Worm (Caenorhabditis elegans) whole organism, L4 larva: ENCODE results near the gene ZC190.5.
A peak's percentile ranks its signal among the peaks of the same experiment; 100 is the strongest.

ENCODE experiments used
- F26F4.8 ChIP-seq: fragments of 200-800 bp; sonication (Bioruptor generic); conservative IDR thresholded peaks from 2 replicates; pipeline ENCODE4 v1.3.6; 2022; ENCODE audit warnings: missing genetic modification characterization, missing compliant biosample characterization
- T20F7.1 ChIP-seq: fragments of 200-800 bp; sonication (Bioruptor generic); optimal IDR thresholded peaks from 2 replicates; lab custom pipeline; 2018; ENCODE audit warnings: mild to moderate bottlenecking, missing genetic modification characterization, missing compliant biosample characterization
- Y75B8A.6 ChIP-seq: fragments of 200-800 bp; sonication (Bioruptor generic); IDR thresholded peaks from 2 replicates; pipeline ENCODE4 v1.3.6; 2022; ENCODE audit warnings: missing genetic modification reagents, missing genetic modification characterization, missing compliant biosample characterization
- aha-1 ChIP-seq: fragments of 150-350 bp; peaks from one replicate; lab custom pipeline; 2014; ENCODE audit warnings: missing biosample characterization, missing genetic modification characterization
- aly-2 ChIP-seq: sonication (generic microtip); optimal IDR thresholded peaks from 2 replicates; lab custom pipeline; 2018; ENCODE audit warnings: missing biosample characterization, missing genetic modification characterization
- arid-1 ChIP-seq: fragments of 200-800 bp; sonication (Bioruptor generic); conservative IDR thresholded peaks from 2 replicates; pipeline ENCODE4 v1.3.6; 2022; ENCODE audit warnings: missing genetic modification reagents, missing genetic modification characterization, missing compliant biosample characterization
- ceh-20 ChIP-seq: fragments of 200-800 bp; sonication (Bioruptor generic); IDR thresholded peaks from 2 replicates; pipeline ENCODE4 v1.3.6; 2022; ENCODE audit warnings: missing genetic modification reagents, missing genetic modification characterization, missing compliant biosample characterization
- ceh-44 ChIP-seq: fragments of 200-800 bp; sonication (Bioruptor generic); IDR thresholded peaks from 2 replicates; pipeline ENCODE4 v1.3.6; 2022; ENCODE audit warnings: missing genetic modification reagents, missing genetic modification characterization, missing compliant biosample characterization
- ces-1 ChIP-seq: fragments of 150-350 bp; sonication (generic microtip); optimal IDR thresholded peaks from 4 replicates; lab custom pipeline; 2014; ENCODE audit warnings: missing biosample characterization, missing genetic modification reagents, missing genetic modification characterization
- cey-2 ChIP-seq: sonication (generic microtip); optimal IDR thresholded peaks from 3 replicates; lab custom pipeline; 2017; ENCODE audit warnings: missing genetic modification characterization, mild to moderate bottlenecking, missing compliant biosample characterization, antibody characterized with exemption, borderline replicate concordance; ENCODE audit not compliant: insufficient read depth
- daf-12 ChIP-seq: fragments of 150-350 bp; optimal IDR thresholded peaks from 2 replicates; lab custom pipeline; 2014; ENCODE audit warnings: missing biosample characterization, missing genetic modification reagents, missing genetic modification characterization
- daf-16 ChIP-seq, 3 experiments: sonication (generic microtip); optimal IDR thresholded peaks; 2 replicates each; lab custom pipeline; 2016 to 2017; ENCODE audit warnings: missing genetic modification characterization in 3 of 3, missing genetic modification reagents in 3 of 3, mild to moderate bottlenecking in 2 of 3, missing compliant biosample characterization in 2 of 3, missing biosample characterization in 1 of 3, moderate library complexity in 1 of 3
- dmd-6 ChIP-seq: fragments of 200-800 bp; sonication (Bioruptor generic); IDR thresholded peaks from 2 replicates; pipeline ENCODE4 v1.3.6; 2022; ENCODE audit warnings: missing genetic modification reagents, missing genetic modification characterization, missing compliant biosample characterization
- dmd-8 ChIP-seq: fragments of 200-800 bp; sonication (Bioruptor generic); IDR thresholded peaks from 2 replicates; pipeline ENCODE4 v1.3.6; 2022; ENCODE audit warnings: missing genetic modification characterization, missing compliant biosample characterization
- dpl-1 ChIP-seq: fragments of 150-350 bp; optimal IDR thresholded peaks from 2 replicates; lab custom pipeline; 2014; ENCODE audit warnings: missing biosample characterization, missing genetic modification reagents, missing genetic modification characterization
- duxl-1 ChIP-seq: sonication (generic microtip); optimal IDR thresholded peaks from 2 replicates; lab custom pipeline; 2016; ENCODE audit warnings: mild to moderate bottlenecking, missing genetic modification characterization, moderate library complexity, missing compliant biosample characterization; ENCODE audit not compliant: poor library complexity
- egl-43 ChIP-seq: fragments of 200-800 bp; sonication (Bioruptor generic); IDR thresholded peaks from 2 replicates; pipeline ENCODE4 v1.3.6; 2022; ENCODE audit warnings: missing genetic modification reagents, missing genetic modification characterization, missing compliant biosample characterization
- fkh-10 ChIP-seq: fragments of 150-350 bp; optimal IDR thresholded peaks from 2 replicates; lab custom pipeline; 2014; ENCODE audit warnings: missing biosample characterization, missing genetic modification reagents, missing genetic modification characterization
- hif-1 ChIP-seq, 2 experiments: sonication (generic microtip); optimal IDR thresholded peaks; 2 replicates each; lab custom pipeline; 2016 to 2017; ENCODE audit warnings: missing compliant biosample characterization in 2 of 2, missing genetic modification characterization in 2 of 2, missing genetic modification reagents in 2 of 2, missing genotype in 2 of 2, mild to moderate bottlenecking in 1 of 2
- hlh-11 ChIP-seq: fragments of 200-800 bp; sonication (Bioruptor generic); optimal IDR thresholded peaks from 2 replicates; lab custom pipeline; 2018; ENCODE audit warnings: mild to moderate bottlenecking, missing genetic modification characterization, missing compliant biosample characterization
- jun-1 ChIP-seq: fragments of 150-350 bp; optimal IDR thresholded peaks from 2 replicates; lab custom pipeline; 2014; ENCODE audit warnings: missing biosample characterization, missing genetic modification reagents, missing genetic modification characterization
- lim-7 ChIP-seq: fragments of 200-800 bp; sonication (Bioruptor generic); IDR thresholded peaks from 2 replicates; pipeline ENCODE4 v1.3.6; 2022; ENCODE audit warnings: missing genetic modification characterization, missing compliant biosample characterization
- lin-1 ChIP-seq: fragments of 200-800 bp; sonication (Bioruptor generic); IDR thresholded peaks from 2 replicates; pipeline ENCODE4 v1.3.6; 2022; ENCODE audit warnings: missing genetic modification reagents, missing genetic modification characterization, missing compliant biosample characterization
- lin-15B ChIP-seq: fragments of 150-350 bp; sonication (generic microtip); optimal IDR thresholded peaks from 3 replicates; lab custom pipeline; 2014; ENCODE audit warnings: missing biosample characterization, missing genetic modification characterization
- lir-3 ChIP-seq: sonication (generic microtip); optimal IDR thresholded peaks from 2 replicates; lab custom pipeline; 2016; ENCODE audit warnings: mild to moderate bottlenecking, missing genetic modification characterization, missing compliant biosample characterization
- mdt-29 ChIP-seq: fragments of 200-800 bp; sonication (Bioruptor generic); IDR thresholded peaks from 2 replicates; pipeline ENCODE4 v1.3.6; 2022; ENCODE audit warnings: missing genetic modification reagents, missing genetic modification characterization, missing compliant biosample characterization
- mep-1 ChIP-seq: fragments of 150-350 bp; sonication (generic microtip); optimal IDR thresholded peaks from 3 replicates; lab custom pipeline; 2014; ENCODE audit warnings: missing biosample characterization, missing genetic modification characterization
- mes-2 ChIP-seq: sonication (generic microtip); optimal IDR thresholded peaks from 2 replicates; lab custom pipeline; 2016; ENCODE audit warnings: missing genotype, mild to moderate bottlenecking, missing genetic modification characterization, missing compliant biosample characterization; ENCODE audit not compliant: poor library complexity, severe bottlenecking
- mxl-3 ChIP-seq: fragments of 200-800 bp; sonication (Bioruptor generic); optimal IDR thresholded peaks from 2 replicates; lab custom pipeline; 2018; ENCODE audit warnings: mild to moderate bottlenecking, missing genetic modification characterization, missing compliant biosample characterization
- nhr-237 ChIP-seq: sonication (generic microtip); optimal IDR thresholded peaks from 2 replicates; lab custom pipeline; 2017; ENCODE audit warnings: missing biosample characterization, missing genetic modification characterization
- nhr-25 ChIP-seq: sonication (generic microtip); optimal IDR thresholded peaks from 2 replicates; lab custom pipeline; 2017; ENCODE audit warnings: missing genetic modification characterization, mild to moderate bottlenecking, missing compliant biosample characterization, antibody characterized with exemption, moderate library complexity, borderline replicate concordance; ENCODE audit not compliant: insufficient read depth
- nhr-28 ChIP-seq: fragments of 150-350 bp; optimal IDR thresholded peaks from 2 replicates; lab custom pipeline; 2014; ENCODE audit warnings: missing biosample characterization, missing genetic modification characterization
- nhr-41 ChIP-seq: fragments of 200-800 bp; sonication (Bioruptor generic); IDR thresholded peaks from 2 replicates; pipeline ENCODE4 v1.3.6; 2022; ENCODE audit warnings: missing genetic modification reagents, missing genetic modification characterization, missing compliant biosample characterization
- pqm-1 ChIP-seq: sonication (generic microtip); optimal IDR thresholded peaks from 2 replicates; lab custom pipeline; 2017; ENCODE audit warnings: missing biosample characterization, missing genetic modification characterization
- rbr-2 ChIP-seq: sonication (generic microtip); optimal IDR thresholded peaks from 2 replicates; lab custom pipeline; 2016; ENCODE audit warnings: missing genotype, missing genetic modification characterization, missing compliant biosample characterization
- set-16 ChIP-seq: fragments of 200-800 bp; sonication (Bioruptor generic); IDR thresholded peaks from 2 replicates; pipeline ENCODE4 v1.3.6; 2022; ENCODE audit warnings: missing genetic modification reagents, missing genetic modification characterization, missing compliant biosample characterization
- skn-1 ChIP-seq: fragments of 150-350 bp; optimal IDR thresholded peaks from 2 replicates; lab custom pipeline; 2014; ENCODE audit warnings: missing biosample characterization, missing genetic modification characterization
- tra-1 ChIP-seq: fragments of 200-800 bp; sonication (Bioruptor generic); IDR thresholded peaks from 2 replicates; pipeline ENCODE4 v1.3.6; 2022; ENCODE audit warnings: missing genetic modification reagents, missing genetic modification characterization, missing compliant biosample characterization
- unc-130 ChIP-seq: sonication (generic microtip); optimal IDR thresholded peaks from 2 replicates; lab custom pipeline; 2016; ENCODE audit warnings: missing genetic modification reagents, missing genetic modification characterization, missing compliant biosample characterization
- unc-39 ChIP-seq: sonication (generic microtip); optimal IDR thresholded peaks from 2 replicates; lab custom pipeline; 2017; ENCODE audit warnings: missing biosample characterization, missing genetic modification characterization
- unc-62 ChIP-seq, 3 experiments: fragments of 150-350 bp in 1 of 3; sonication (generic microtip); optimal IDR thresholded peaks in 2 of 3; peaks in 1 of 3; 1 replicate in 1 of 3; 2 replicates in 2 of 3; lab custom pipeline; 2014 to 2017; ENCODE audit warnings: missing biosample characterization in 3 of 3, missing genetic modification characterization in 3 of 3, missing genetic modification reagents in 3 of 3, missing genotype in 1 of 3
- zag-1 ChIP-seq: fragments of 150-350 bp; optimal IDR thresholded peaks from 2 replicates; lab custom pipeline; 2014; ENCODE audit warnings: missing biosample characterization, missing genetic modification characterization

ZC190.5 gene

DNA sequence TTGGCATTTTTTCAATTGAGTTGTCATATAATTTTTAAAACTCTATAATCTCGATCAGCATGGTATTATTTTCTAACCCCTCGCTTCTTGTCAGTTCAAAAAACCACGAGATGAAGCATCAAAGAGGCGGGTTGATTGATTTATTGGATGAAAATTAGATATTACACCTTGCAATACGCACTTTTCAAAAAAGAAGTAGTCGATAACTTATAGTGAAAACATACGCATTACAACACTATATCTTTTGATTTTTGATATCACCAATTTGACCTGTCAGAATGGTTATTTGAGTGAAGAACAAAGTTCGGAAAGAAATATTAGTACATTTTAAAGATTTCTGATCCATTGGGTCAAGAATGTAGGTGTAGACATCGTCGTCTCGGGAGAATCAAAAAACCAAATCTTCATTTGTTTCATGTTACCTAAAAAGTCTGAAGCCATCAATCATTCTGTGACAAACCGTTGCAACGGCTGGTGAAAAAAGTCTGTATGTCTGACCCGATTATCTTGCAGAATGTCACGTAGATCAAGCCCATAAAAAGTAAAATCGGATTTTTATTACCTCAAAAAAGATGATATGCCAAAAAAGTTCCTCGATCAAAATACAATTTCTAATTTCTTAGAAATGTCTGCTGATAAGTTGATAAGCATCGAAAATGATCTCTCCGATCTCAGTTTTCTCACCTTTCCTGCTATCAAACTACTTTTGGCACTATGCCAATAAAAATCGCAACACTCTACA lies 20.1 kb downstream of the ZC190.5 start (continued):
- TF ChIP-seq nhr-25 (tag; lab: Kevin White, UChicago), result peak; percentile 68
- no peak for TF ChIP-seq daf-16 (GFP tag; optimal IDR thresholded peaks at IDR 0.05; lab: Kevin White, UChicago)
- TF ChIP-seq daf-16 (tag; optimal IDR thresholded peaks at IDR 0.05; lab: Kevin White, UChicago), result no peak
- no peak for TF ChIP-seq lin-1
- peak in 1 of 2 experiments; percentile 92 for TF ChIP-seq unc-62 (GFP tag; optimal IDR thresholded peaks at IDR 0.05 in 1 of 2; lab: Kevin White, UChicago)
- no peak for TF ChIP-seq unc-62 (tag; optimal IDR thresholded peaks at IDR 0.05; lab: Kevin White, UChicago)
- no peak for TF ChIP-seq arid-1 (GFP tag; lab: Robert Waterston, UW)
- peak; percentile 89; the same call in 1 of the 2 replicates for TF ChIP-seq tra-1
- TF ChIP-seq unc-39 (tag; lab: Kevin White, UChicago), result no peak
- peak; percentile 61 for TF ChIP-seq nhr-28
- TF ChIP-seq ceh-20 (GFP tag; lab: Robert Waterston, UW), result peak; percentile 91
- no peak for TF ChIP-seq set-16 (GFP tag; lab: Robert Waterston, UW)
- peak; percentile 87 for TF ChIP-seq aha-1 (tag; lab: Kevin White, UChicago)

DNA sequence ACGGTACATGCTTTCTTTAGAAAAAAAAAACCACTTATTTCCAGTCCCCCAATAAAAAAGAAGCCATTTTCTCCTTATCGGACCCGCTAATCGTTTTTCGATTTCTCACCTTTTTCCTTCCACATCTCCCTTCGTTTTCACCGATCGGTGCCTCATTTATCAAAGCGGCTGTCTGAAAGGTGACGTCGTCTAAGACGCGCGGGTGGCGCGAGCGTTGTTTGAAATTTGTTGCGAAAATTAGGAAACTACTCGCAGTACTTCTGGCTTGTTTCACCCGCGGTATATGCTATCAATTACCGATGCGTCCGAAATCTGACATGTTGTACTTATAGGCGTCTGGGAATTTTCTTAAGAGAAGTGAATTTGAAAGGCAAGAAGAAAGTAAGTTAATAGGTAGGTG lies 21.2 kb downstream of the ZC190.5 start:
- TF ChIP-seq unc-62 (GFP tag; optimal IDR thresholded peaks at IDR 0.05 in 1 of 2; lab: Kevin White, UChicago) (peak in 1 of 2 experiments; percentile 93), unc-62 (tag; optimal IDR thresholded peaks at IDR 0.05; lab: Kevin White, UChicago) (no peak), T20F7.1 (no peak), aha-1 (tag; lab: Kevin White, UChicago) (peak; percentile 81), nhr-28 (peak; percentile 6), mxl-3 (GFP tag; lab: Kevin White, UChicago) (peak; percentile 1), egl-43 (GFP tag; lab: Robert Waterston, UW) (no peak), dmd-6 (GFP tag; lab: Robert Waterston, UW) (no peak), nhr-25 (tag; lab: Kevin White, UChicago) (no peak), hlh-11 (tag; lab: Kevin White, UChicago) (peak; percentile 5)

DNA sequence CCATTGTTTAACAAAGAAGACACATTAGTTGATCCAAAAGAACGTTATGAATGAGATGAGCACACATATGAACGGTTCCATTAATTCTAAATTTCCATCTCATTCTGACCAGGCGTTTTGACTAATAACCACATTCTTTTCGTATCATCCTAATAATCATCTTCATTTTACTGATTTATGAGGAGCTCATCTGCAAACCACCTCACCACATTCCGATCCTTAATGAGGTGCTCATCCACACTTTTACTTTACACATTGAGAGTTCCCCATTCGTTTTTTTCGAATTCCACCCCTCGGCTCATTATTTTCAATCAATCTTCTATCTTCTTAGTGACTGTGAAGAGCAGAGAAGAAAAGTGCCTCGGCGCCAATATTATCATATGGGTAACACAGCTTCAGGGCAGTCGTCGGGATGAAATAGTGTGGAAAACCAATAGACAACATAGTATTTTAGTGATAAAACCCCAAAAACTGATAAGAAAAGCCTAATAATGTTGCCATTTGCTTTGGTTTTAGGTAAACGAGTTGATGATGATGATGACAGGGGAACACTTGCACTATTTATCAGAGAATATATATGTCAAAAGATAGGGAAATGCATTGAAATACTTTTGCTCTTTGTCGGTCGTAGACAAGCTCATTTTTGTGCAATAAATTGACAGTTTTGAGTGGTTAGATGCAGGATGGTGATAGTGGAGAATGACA lies 22.2 kb downstream of the ZC190.5 start:
- TF ChIP-seq nhr-237 (no peak), hlh-11 (tag; lab: Kevin White, UChicago) (peak; percentile 98), ceh-44 (GFP tag; lab: Robert Waterston, UW) (no peak), dpl-1 (GFP tag; lab: Kevin White, UChicago) (no peak), unc-130 (GFP tag; lab: Kevin White, UChicago) (no peak), mxl-3 (GFP tag; lab: Kevin White, UChicago) (peak; percentile 42), fkh-10 (no peak), pqm-1 (tag; lab: Kevin White, UChicago) (peak; percentile 99), duxl-1 (tag; lab: Kevin White, UChicago) (no peak), Y75B8A.6 (GFP tag; lab: Robert Waterston, UW) (no peak), mdt-29 (no peak), ceh-20 (GFP tag; lab: Robert Waterston, UW) (peak; percentile 78), dmd-8 (GFP tag; lab: Robert Waterston, UW) (no peak), ces-1 (GFP tag; lab: Kevin White, UChicago) (no peak), jun-1 (peak; percentile 64), mes-2 (tag; lab: Kevin White, UChicago) (peak; percentile 27), daf-12 (tag; lab: Kevin White, UChicago) (no peak), skn-1 (tag; lab: Kevin White, UChicago) (no peak), lin-15B (tag; lab: Kevin White, UChicago) (no peak), zag-1 (tag; lab: Kevin White, UChicago) (no peak), lir-3 (tag; lab: Kevin White, UChicago) (no peak), unc-39 (tag; lab: Kevin White, UChicago) (no peak), nhr-41 (GFP tag; lab: Robert Waterston, UW) (peak; percentile 78; the same call in 1 of the 2 replicates), rbr-2 (tag; lab: Kevin White, UChicago) (no peak), mep-1 (peak; percentile 56), hif-1 (tag; optimal IDR thresholded peaks at IDR 0.05; lab: Kevin White, UChicago) (peak in 1 of 2 experiments; percentile 37), lim-7 (GFP tag; lab: Robert Waterston, UW) (no peak), T20F7.1 (peak; percentile 73), F26F4.8 (GFP tag; lab: Robert Waterston, UW) (no peak), cey-2 (tag; lab: Kevin White, UChicago) (peak; percentile 74), aly-2 (tag; lab: Kevin White, UChicago) (no peak)
